Worm (Caenorhabditis elegans): Measurements from ENCODE around the gene ZK105.5.

ce11 chrV:7686189-7686588 is 31.3 kb downstream of the ZK105.5 start, which contains the start of the genes nhr-94 and nhr-152:
- TF ChIP-seq ama-1 (optimal IDR thresholded peaks at IDR 0.05), result no peak
- TF ChIP-seq ama-1 (GFP tag; optimal IDR thresholded peaks at IDR 0.05), result no peak
- TF ChIP-seq nfya-1 (tag; optimal IDR thresholded peaks at IDR 0.05; ENCODE audit: borderline replicate concordance, insufficient read depth), result no peak
- TF ChIP-seq zfh-2 (GFP tag; conservative IDR thresholded peaks at IDR 0.05), result no peak
- no peak for TF ChIP-seq nhr-27 (tag; optimal IDR thresholded peaks at IDR 0.05)
- TF ChIP-seq atf-7 (tag; optimal IDR thresholded peaks at IDR 0.05), result no peak
- TF ChIP-seq aptf-2 (GFP tag; conservative IDR thresholded peaks at IDR 0.05), result no peak
- no peak for TF ChIP-seq nhr-120 (GFP tag; IDR thresholded peaks at IDR 0.05)
- TF ChIP-seq C06A6.2 (GFP tag; conservative IDR thresholded peaks at IDR 0.05), result no peak
- TF ChIP-seq somi-1 (GFP tag; optimal IDR thresholded peaks at IDR 0.05), result no peak
- no peak for TF ChIP-seq tbp1 (GFP tag; optimal IDR thresholded peaks at IDR 0.05)
- TF ChIP-seq nhr-90 (tag; optimal IDR thresholded peaks at IDR 0.05), result no peak

Measured in whole organism, young adult.